Fruit fly (Drosophila melanogaster) S2 (cell line): ENCODE data around the gene CG5608.

Experiments
- CG8478 ChIP-seq: fragments of >200 bp; optimal IDR thresholded peaks from 2 replicates; lab custom pipeline; 2018
- CTCF ChIP-seq, 2 experiments: fragments of >200 bp; optimal IDR thresholded peaks; 2 replicates each; lab custom pipeline; 2018

dm6 chr3R:12445468-12445867, 19.6 kb downstream of the CG5608 start:
- TF ChIP-seq CG8478 (lab: Kevin White, UChicago) (no peak), CTCF (optimal IDR thresholded peaks at IDR 0.05; lab: Kevin White, UChicago) (no peak)
